Fruit fly (Drosophila melanogaster): ENCODE data around the gene Dhc1.

Gene Dhc1

dm6 chr3R:9630053-9630632 is 44.3 kb downstream of the Dhc1 start:
- TF ChIP-seq CG8478 (optimal IDR thresholded peaks at IDR 0.05), result no peak
- TF ChIP-seq CTCF (optimal IDR thresholded peaks at IDR 0.05), result no peak

DNA sequence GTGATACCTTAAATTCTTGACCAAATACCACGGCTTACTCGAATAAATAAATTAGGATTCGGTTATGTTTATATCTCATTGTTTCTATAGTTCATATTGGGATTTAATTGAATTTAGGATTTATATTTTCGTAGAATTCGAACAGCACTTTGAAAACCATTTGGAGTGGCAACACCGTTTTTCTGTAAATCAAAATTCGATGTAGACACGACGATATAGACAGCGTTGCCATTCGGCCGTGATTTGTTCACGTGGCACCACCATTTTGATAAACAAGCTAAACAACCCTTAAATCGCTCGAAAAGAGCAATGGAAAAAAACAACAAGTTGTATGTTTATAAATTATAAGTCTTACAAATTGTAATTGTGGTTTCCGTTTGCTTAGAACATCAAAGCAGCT is 45.8 kb downstream of the Dhc1 start:
- no peak for TF ChIP-seq CTCF (optimal IDR thresholded peaks at IDR 0.05)
- no peak for TF ChIP-seq CG8478 (optimal IDR thresholded peaks at IDR 0.05)

DNA sequence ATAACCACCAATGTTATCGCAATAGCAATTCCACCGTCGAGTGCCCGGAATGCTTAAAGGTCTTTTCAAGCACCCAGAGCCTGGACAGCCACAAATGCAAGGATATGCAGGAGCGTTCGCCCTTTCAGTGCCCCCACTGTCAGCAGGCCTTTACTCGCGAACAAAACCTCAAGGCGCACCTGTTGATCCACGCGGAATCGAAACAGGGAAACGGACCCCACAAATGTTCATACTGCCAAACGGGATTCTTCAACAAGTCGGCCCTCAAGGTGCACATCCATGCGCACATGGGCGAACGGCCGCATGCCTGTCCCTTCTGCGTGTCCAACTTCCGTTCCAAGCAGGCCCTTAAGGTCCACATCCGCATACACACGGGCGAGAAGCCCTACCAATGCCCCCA is 46.4 kb downstream of the Dhc1 start:
- TF ChIP-seq CG8478 (optimal IDR thresholded peaks at IDR 0.05) (no peak), CTCF (optimal IDR thresholded peaks at IDR 0.05) (no peak)

DNA sequence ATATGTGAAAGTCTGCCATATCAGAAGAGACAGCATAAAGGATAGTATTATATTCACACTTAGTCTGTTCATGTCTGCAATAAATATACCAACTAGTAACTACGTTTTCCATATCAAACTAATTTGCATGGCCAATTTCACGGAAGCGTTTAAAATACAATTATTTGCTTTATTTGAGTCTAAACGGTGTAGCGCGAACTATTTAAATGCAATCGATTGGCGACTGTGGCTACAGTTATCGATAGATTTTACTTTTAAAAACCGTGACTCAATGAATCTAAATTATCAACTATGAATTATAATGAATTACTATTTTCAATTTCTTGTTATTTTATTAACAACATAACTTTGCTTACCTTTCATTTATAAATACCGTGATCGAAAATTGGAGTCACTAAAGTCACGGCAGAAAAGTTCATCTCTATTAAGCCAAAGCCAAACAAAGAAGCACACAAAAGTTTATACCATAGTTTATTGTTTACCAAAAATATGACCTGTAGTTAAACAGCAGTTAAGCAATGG is 47.5 kb downstream of the Dhc1 start, which contains the start of the genes CG9427 and CG8319:
CG9427 (minus strand) TSS at position 51 of the 522 bp plus-strand sequence.
CG8319 (plus strand) TSS at position 442 of the 522 bp plus-strand sequence.
- TF ChIP-seq CG8478 (optimal IDR thresholded peaks at IDR 0.05), result no peak
- no peak for TF ChIP-seq CTCF (optimal IDR thresholded peaks at IDR 0.05)

DNA sequence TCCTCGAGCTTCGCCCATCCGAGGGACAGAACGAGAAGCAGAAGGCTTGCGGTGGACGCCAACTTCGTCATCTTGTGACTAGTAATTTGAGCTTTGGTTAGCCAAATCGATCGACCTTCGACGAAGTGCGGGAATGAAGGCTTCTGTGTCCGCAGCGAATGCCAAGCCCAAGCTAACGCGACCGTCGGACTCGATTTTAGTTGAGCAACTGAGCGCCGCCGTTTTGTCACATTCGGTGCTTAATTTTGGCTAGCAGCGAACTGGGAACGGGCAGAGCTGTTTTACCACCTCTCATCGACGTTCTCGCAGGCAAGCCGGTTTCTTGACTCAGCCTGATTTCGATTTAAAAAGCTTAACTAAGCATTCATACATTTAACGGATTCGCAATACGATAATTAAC is 48.2 kb downstream of the Dhc1 start:
- TF ChIP-seq CTCF (optimal IDR thresholded peaks at IDR 0.05), result no peak
- TF ChIP-seq CG8478 (optimal IDR thresholded peaks at IDR 0.05), result no peak

- TF ChIP-seq CTCF (optimal IDR thresholded peaks at IDR 0.05), result no peak
- no peak for TF ChIP-seq CG8478 (optimal IDR thresholded peaks at IDR 0.05)
Observed at dm6 chr3R:9625443-9625842, 49.0 kb downstream of the Dhc1 start.

- TF ChIP-seq CTCF (optimal IDR thresholded peaks at IDR 0.05) (no peak), CG8478 (optimal IDR thresholded peaks at IDR 0.05) (no peak)
Observed at dm6 chr3R:9620278-9620677, 54.2 kb downstream of the Dhc1 start.

dm6 chr3R:9618331-9618730 is 56.1 kb downstream of the Dhc1 start:
- TF ChIP-seq CG8478 (optimal IDR thresholded peaks at IDR 0.05) (no peak), CTCF (optimal IDR thresholded peaks at IDR 0.05) (no peak)

DNA sequence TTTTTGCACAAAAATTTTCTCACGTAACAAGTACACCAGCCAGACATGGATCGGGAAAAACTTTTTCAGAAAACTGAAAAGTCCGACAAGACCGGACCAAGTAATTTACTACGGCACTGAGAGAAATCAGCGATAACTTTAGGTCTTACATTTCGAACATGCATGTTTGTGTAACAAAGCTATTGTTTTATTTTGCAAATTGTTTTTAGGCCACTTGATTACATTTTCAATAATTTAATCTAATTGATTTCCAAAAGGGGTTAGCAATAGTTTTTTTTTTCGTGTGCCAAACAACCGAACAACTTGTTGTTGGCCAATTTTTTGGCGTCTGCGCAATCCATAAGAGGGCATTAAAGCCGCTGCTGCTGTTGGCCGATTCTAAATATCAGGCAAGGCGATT is 61.3 kb downstream of the Dhc1 start:
- no peak for TF ChIP-seq CG8478 (optimal IDR thresholded peaks at IDR 0.05)
- no peak for TF ChIP-seq CTCF (optimal IDR thresholded peaks at IDR 0.05)

- no peak for TF ChIP-seq CG8478 (optimal IDR thresholded peaks at IDR 0.05)
- TF ChIP-seq CTCF (optimal IDR thresholded peaks at IDR 0.05), result no peak
Observed at dm6 chr3R:9612217-9612616, 62.2 kb downstream of the Dhc1 start.

DNA sequence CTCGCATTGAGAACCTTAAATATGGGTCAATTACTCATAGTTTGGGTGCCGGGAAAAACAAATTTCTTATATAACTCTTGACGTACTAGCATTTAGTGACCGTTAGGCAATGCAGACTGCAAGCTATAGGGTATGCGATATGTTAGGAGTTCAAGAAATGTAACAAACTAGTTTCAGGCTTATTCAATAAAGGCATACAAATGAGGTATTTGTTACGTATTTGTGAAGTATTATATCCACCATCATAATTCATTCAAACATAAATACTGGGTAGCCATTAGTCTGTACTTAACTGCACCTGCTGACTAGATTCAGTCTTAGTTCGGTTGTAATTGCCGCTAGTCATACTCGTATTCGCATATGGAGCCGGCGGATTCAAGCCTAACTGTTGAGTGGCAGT is 66.2 kb downstream of the Dhc1 start:
- TF ChIP-seq CG8478 (optimal IDR thresholded peaks at IDR 0.05), result no peak
- TF ChIP-seq CTCF (optimal IDR thresholded peaks at IDR 0.05), result no peak

DNA sequence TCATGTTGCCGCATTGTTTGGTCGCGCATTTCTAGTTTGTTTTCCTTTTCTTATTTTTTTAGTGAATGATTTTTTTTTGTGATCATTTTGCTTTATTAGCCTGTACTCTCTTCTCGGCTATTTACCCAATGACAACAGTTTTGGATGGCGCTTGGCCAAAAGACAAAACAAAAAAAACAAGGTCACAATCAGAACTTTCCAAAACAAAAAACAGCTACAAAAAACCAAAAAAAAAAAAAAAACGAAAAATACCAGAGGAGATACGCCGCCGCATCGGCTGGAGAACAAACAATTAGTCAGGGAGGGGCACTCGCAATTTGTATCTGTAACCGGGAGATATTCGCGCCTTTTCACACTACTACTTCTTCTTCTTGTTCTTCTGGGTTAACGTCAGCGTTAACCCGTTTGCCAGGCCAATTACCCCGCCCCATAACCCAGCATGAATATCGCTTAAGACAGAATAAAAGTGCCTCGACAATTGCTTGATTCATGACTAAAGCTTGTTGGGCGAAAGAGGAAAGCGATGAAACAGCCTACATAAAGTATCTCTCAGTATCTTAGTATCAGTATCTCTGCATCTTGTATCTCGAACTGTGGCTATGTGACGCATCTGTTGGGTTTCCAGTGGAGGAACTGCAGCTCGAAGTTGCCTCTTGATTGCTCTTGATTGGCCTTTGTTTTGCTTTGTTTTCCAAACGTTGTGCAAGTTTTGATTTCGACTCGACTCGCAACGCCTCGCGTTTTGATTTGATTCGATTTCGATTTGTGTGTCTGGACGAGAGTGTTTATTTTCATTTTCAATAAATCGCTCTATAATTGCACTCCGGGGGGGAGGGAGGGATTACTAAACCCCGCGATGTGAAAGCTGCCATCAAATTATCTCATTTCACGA is 67.3 kb downstream of the Dhc1 start:
- no peak for TF ChIP-seq CG8478 (optimal IDR thresholded peaks at IDR 0.05)
- TF ChIP-seq CTCF (optimal IDR thresholded peaks at IDR 0.05), result no peak

DNA sequence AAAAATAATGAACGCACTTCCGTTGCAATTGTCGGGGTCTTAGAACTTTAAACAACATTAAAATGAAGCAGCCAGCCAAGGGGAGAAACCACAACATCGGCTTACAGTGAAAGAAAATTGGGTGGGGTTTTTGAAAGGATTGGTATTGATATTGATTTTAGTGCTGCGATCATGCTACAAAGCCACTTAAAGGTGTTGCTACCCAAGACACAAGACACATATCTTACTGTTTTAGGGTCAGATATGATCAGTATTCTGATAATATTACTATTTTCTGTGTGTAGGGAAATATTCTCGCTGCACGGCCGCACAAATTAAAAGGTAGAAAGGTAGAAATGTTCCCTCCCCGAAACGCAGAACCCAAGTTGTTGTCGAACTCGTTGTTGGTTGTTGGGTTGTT is 69.4 kb downstream of the Dhc1 start:
- TF ChIP-seq CTCF (optimal IDR thresholded peaks at IDR 0.05) (no peak), CG8478 (optimal IDR thresholded peaks at IDR 0.05) (no peak)

- no peak for TF ChIP-seq CTCF (optimal IDR thresholded peaks at IDR 0.05)
- TF ChIP-seq CG8478 (optimal IDR thresholded peaks at IDR 0.05), result no peak
Observed at dm6 chr3R:9604445-9605020, 69.9 kb downstream of the Dhc1 start.

Measured in S2 (cell line).